Fruit fly (Drosophila melanogaster): ENCODE measurements around the gene shps.

DNA sequence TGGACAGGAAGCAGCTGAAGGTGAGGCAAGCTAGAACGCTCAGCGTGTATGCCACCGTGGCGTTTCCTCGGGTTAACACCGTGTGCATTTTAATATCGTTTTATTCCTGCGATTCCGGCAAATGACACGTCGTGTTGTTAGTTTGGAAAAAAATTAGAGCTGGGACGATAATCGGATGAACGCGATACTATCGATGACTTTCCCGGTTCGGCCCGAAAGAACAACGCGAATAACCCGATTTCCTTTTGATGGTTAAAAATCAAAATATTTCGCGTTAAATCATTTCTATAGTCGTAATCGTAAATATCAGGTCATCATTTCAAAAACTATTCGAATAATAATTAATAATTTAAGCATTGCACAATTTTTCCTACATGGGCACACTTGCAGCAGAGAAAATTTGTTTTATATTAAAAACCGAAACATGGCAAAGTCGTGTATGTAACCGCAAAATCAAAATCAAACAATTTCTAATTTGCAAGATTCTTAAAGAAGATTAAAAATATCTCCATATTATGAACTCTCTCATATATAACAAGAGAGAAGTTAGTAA is 49.4 kb upstream of the shps start, which contains the start of gene Spase22-23:
- TF ChIP-seq CG10669 (GFP tag; optimal IDR thresholded peaks at IDR 0.05), result no peak
- TF ChIP-seq net (GFP tag; optimal IDR thresholded peaks at IDR 0.05), result no peak
- no peak for TF ChIP-seq Gug (GFP tag; IDR thresholded peaks at IDR 0.05)
- TF ChIP-seq achi (GFP tag; optimal IDR thresholded peaks at IDR 0.05), result no peak
- no peak for TF ChIP-seq CG6808 (GFP tag; optimal IDR thresholded peaks at IDR 0.05)

Data from whole organism, prepupa.